Worm (Caenorhabditis elegans): ENCODE data around the gene ZK512.7.

Gene ZK512.7

DNA sequence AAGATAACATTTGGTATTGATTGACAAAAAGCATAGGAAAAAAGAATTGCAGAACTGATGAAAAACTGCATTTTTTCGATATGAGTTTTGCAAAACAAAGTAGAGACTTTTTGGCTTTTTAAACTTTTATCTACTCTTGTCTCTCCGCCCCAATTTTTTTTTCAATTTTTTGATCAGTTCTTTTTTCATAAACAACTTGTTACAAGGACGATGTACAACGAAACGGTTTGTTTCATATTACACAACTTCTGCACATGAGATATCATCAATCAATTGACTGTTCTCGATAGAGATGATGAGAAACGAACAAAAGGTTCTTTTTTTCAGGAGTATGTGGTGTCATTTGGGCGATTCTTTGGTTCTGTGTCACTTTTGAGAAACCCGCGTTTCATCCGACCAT lies at the start of gene ZK512.7:
ZK512.7 (minus strand) TSS at position 101 of the 400 bp plus-strand sequence.
- TF ChIP-seq alr-1 (tag; optimal IDR thresholded peaks at IDR 0.05), result no peak
- TF ChIP-seq ZK546.5 (tag; optimal IDR thresholded peaks at IDR 0.05), result no peak
- no peak for TF ChIP-seq unc-62 (GFP tag; optimal IDR thresholded peaks at IDR 0.05)
- no peak for TF ChIP-seq lin-11 (tag; optimal IDR thresholded peaks at IDR 0.05)
- no peak for TF ChIP-seq lin-13 (GFP tag; optimal IDR thresholded peaks at IDR 0.05)
- TF ChIP-seq sem-4 (tag; optimal IDR thresholded peaks at IDR 0.05), result no peak
- no peak for TF ChIP-seq ceh-16 (tag; optimal IDR thresholded peaks at IDR 0.05)
- TF ChIP-seq nhr-77 (tag; optimal IDR thresholded peaks at IDR 0.05), result no peak

DNA sequence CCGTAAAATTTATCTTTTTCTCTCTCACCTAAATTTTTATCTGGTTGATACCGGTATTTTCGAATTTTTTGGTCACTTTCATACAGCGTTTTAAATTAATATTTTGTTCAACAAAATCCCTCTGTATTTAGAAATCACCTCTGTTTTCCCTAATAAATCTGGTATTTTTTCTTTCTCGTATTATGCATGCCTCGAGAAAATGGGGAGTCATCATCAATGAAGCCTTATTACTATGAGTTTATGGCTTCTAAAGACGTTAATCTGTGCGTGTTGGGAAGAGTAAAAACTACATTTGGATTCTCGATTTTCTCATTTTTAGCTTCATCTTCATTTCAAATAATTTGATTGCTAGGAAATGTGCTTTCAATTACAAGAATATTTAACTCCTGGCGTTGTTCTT lies 47.2 kb upstream of the ZK512.7 start, which contains the start of gene ZC84.7:
ZC84.7 (plus strand) TSS at position 301 of the 400 bp plus-strand sequence.
- no peak for TF ChIP-seq nhr-23 (tag; optimal IDR thresholded peaks at IDR 0.05)
- no peak for TF ChIP-seq sma-9 (GFP tag; optimal IDR thresholded peaks at IDR 0.05)
- no peak for TF ChIP-seq sma-9 (tag; optimal IDR thresholded peaks at IDR 0.05)
- TF ChIP-seq aly-2 (tag; optimal IDR thresholded peaks at IDR 0.05), result no peak
- no peak for TF ChIP-seq mbf-1 (tag; optimal IDR thresholded peaks at IDR 0.05)
- no peak for TF ChIP-seq unc-62 (GFP tag; optimal IDR thresholded peaks at IDR 0.05)
- no peak for TF ChIP-seq sma-3 (GFP tag; optimal IDR thresholded peaks at IDR 0.05)
- no peak for TF ChIP-seq elt-3 (tag; optimal IDR thresholded peaks at IDR 0.05)
- TF ChIP-seq ama-1 (optimal IDR thresholded peaks at IDR 0.05), result no peak
- no peak for TF ChIP-seq nhr-129 (tag; optimal IDR thresholded peaks at IDR 0.05)
- no peak for TF ChIP-seq nhr-25 (tag; optimal IDR thresholded peaks at IDR 0.05)
- TF ChIP-seq nhr-237 (tag; optimal IDR thresholded peaks at IDR 0.05), result no peak
- no peak for TF ChIP-seq nhr-10 (tag; optimal IDR thresholded peaks at IDR 0.05)
- TF ChIP-seq elt-1 (tag; optimal IDR thresholded peaks at IDR 0.05), result no peak
- TF ChIP-seq F13H6.1 (tag; optimal IDR thresholded peaks at IDR 0.05), result no peak
- TF ChIP-seq crh-2 (tag; optimal IDR thresholded peaks at IDR 0.05), result no peak
- TF ChIP-seq dmd-4 (tag; optimal IDR thresholded peaks at IDR 0.05), result no peak
- TF ChIP-seq nhr-77 (tag; optimal IDR thresholded peaks at IDR 0.05), result no peak
- no peak for TF ChIP-seq ztf-1 (GFP tag; conservative IDR thresholded peaks at IDR 0.05)
- TF ChIP-seq peb-1 (tag; optimal IDR thresholded peaks at IDR 0.05), result no peak

DNA sequence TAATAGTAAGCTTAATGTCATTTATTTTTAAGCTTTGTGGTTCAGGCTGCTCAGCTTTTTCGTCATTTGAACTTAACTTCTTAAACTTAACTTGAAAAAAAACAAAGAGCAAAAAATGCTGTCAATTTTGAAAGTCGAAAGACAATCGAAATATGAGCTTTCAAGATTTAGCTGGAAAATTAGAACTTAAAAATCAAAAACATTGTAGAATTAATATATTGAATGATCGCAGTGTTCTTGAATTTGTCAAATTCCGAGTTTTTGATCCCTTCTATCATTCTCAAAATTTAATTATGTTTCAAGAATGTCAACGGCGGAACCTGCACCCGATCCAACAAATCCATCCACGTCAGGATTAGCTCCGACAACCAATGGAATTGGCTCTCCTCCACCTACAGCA lies 42.7 kb upstream of the ZK512.7 start, which contains the start of gene tax-4:
tax-4 (plus strand) TSS at position 301 of the 400 bp plus-strand sequence.
- TF ChIP-seq ztf-1 (GFP tag; conservative IDR thresholded peaks at IDR 0.05), result no peak
- no peak for TF ChIP-seq R02D3.7 (tag; optimal IDR thresholded peaks at IDR 0.05)
- no peak for TF ChIP-seq alr-1 (tag; optimal IDR thresholded peaks at IDR 0.05)
- TF ChIP-seq F13H6.1 (tag; optimal IDR thresholded peaks at IDR 0.05), result no peak
- TF ChIP-seq mbf-1 (tag; optimal IDR thresholded peaks at IDR 0.05), result no peak
- TF ChIP-seq zag-1 (tag; optimal IDR thresholded peaks at IDR 0.05), result no peak
- TF ChIP-seq unc-39 (tag; optimal IDR thresholded peaks at IDR 0.05), result no peak
- no peak for TF ChIP-seq peb-1 (tag; optimal IDR thresholded peaks at IDR 0.05)
- TF ChIP-seq lin-11 (tag; optimal IDR thresholded peaks at IDR 0.05), result no peak
- no peak for TF ChIP-seq lin-39 (tag; optimal IDR thresholded peaks at IDR 0.05)
- TF ChIP-seq mdl-1 (tag; optimal IDR thresholded peaks at IDR 0.05), result no peak
- TF ChIP-seq unc-55 (GFP tag; optimal IDR thresholded peaks at IDR 0.05), result no peak
- TF ChIP-seq ztf-11 (tag; optimal IDR thresholded peaks at IDR 0.05), result no peak
- TF ChIP-seq mab-5 (tag; optimal IDR thresholded peaks at IDR 0.05), result no peak
- TF ChIP-seq elt-1 (tag; optimal IDR thresholded peaks at IDR 0.05), result no peak
- TF ChIP-seq unc-62 (GFP tag; optimal IDR thresholded peaks at IDR 0.05), result no peak
- TF ChIP-seq nhr-21 (tag; optimal IDR thresholded peaks at IDR 0.05), result no peak
- TF ChIP-seq nhr-77 (tag; optimal IDR thresholded peaks at IDR 0.05), result no peak
- no peak for TF ChIP-seq lin-13 (GFP tag; optimal IDR thresholded peaks at IDR 0.05)
- no peak for TF ChIP-seq nhr-12 (tag; optimal IDR thresholded peaks at IDR 0.05)

DNA sequence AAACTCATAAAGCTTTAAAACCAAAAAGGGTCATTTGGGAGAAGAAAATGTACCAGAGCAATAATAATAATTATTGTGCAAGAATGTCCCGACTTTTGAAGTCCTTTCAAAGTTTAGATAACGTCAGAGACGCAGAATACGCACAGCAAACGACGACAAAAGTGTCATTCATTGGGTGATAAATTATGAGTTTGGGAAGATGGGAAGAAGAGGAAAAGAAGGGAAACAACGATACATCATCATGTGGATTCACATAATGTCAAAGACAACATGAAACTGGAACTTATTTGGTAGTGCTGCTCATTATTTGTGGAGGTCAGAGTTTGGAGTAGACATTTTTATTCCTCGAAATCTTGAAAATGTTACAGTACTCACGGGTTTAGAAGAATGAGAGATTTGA lies 39.4 kb upstream of the ZK512.7 start:
- TF ChIP-seq elt-3 (tag; optimal IDR thresholded peaks at IDR 0.05), result no peak
- no peak for TF ChIP-seq egl-27 (tag; optimal IDR thresholded peaks at IDR 0.05)
- no peak for TF ChIP-seq aly-2 (tag; optimal IDR thresholded peaks at IDR 0.05)
- TF ChIP-seq mab-5 (tag; optimal IDR thresholded peaks at IDR 0.05), result peak; percentile 84
- peak; percentile 40 for TF ChIP-seq unc-55 (GFP tag; optimal IDR thresholded peaks at IDR 0.05)
- TF ChIP-seq R02D3.7 (tag; optimal IDR thresholded peaks at IDR 0.05), result no peak

DNA sequence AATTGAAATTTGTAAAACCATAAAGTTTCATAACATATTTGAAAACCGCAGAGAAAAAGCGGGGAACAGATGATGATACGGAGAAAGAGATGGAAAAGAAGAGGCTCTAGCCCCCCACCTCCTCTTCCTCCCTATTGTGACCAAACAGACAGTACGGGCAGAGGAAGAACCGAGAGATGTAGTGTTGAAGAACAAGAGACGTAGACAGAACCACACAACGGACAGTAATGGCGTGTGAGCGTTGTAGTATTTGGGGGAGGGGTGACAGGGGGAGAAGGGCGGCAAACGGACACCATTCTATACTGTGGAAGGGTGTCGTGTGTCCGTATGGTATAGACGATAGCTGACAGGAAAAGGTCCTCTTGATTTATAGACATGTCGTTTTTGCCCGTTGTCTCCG lies 37.5 kb upstream of the ZK512.7 start:
- TF ChIP-seq fos-1 (tag; optimal IDR thresholded peaks at IDR 0.05) (peak; percentile 19), unc-39 (tag; optimal IDR thresholded peaks at IDR 0.05) (no peak)

Data from whole organism, L2 larva.